Fruit fly (Drosophila melanogaster) whole organism, embryonic: Measurements from ENCODE around the gene nod.

Source experiments
- Bdp1 ChIP-seq: fragments of 200-800 bp; sonication (Bioruptor generic); optimal IDR thresholded peaks from 3 replicates; lab custom pipeline; 2016; ENCODE audit warnings: missing biosample characterization, missing genetic modification characterization
- CG10147 ChIP-seq: fragments of 200-800 bp; sonication (Bioruptor generic); optimal IDR thresholded peaks from 2 replicates; lab custom pipeline; 2019; ENCODE audit warnings: missing biosample characterization, mild to moderate bottlenecking, missing genetic modification characterization, moderate library complexity
- CG10267 ChIP-seq: fragments of 200-800 bp; sonication (Bioruptor generic); optimal IDR thresholded peaks from 2 replicates; lab custom pipeline; 2018; ENCODE audit warnings: missing biosample characterization, mild to moderate bottlenecking, missing genetic modification characterization, moderate library complexity
- CG12236 ChIP-seq: fragments of 200-800 bp; sonication (Bioruptor generic); optimal IDR thresholded peaks from 2 replicates; lab custom pipeline; 2016; ENCODE audit warnings: missing biosample characterization, missing genetic modification characterization
- CG12942 ChIP-seq: fragments of 200-800 bp; sonication (Bioruptor generic); optimal IDR thresholded peaks from 3 replicates; lab custom pipeline; 2016; ENCODE audit warnings: missing biosample characterization, missing genetic modification characterization
- CG14667 ChIP-seq: fragments of 200-800 bp; sonication (Bioruptor generic); IDR thresholded peaks from 2 replicates; pipeline ENCODE4 v1.3.6; 2022; ENCODE audit warnings: missing biosample characterization, missing genetic modification characterization
- CG15479 ChIP-seq: fragments of 200-800 bp; sonication (Bioruptor generic); optimal IDR thresholded peaks from 3 replicates; lab custom pipeline; 2019; ENCODE audit warnings: missing biosample characterization, mild to moderate bottlenecking, missing genetic modification characterization, moderate library complexity
- CG15601 ChIP-seq: fragments of 200-800 bp; sonication (Bioruptor generic); optimal IDR thresholded peaks from 3 replicates; lab custom pipeline; 2019; ENCODE audit warnings: missing biosample characterization, mild to moderate bottlenecking, missing genetic modification characterization, moderate library complexity
- CG18262 ChIP-seq: fragments of 200-800 bp; optimal IDR thresholded peaks from 3 replicates; lab custom pipeline; 2019; ENCODE audit warnings: missing biosample characterization, mild to moderate bottlenecking, missing genetic modification characterization, moderate library complexity
- CG18619 ChIP-seq: fragments of 200-800 bp; sonication (Bioruptor generic); optimal IDR thresholded peaks from 3 replicates; lab custom pipeline; 2017; ENCODE audit warnings: missing biosample characterization, mild to moderate bottlenecking, missing genetic modification characterization
- CG2889 ChIP-seq: fragments of 200-800 bp; sonication (Bioruptor generic); IDR thresholded peaks from 3 replicates; pipeline ENCODE4 v1.3.6; 2022; ENCODE audit warnings: missing biosample characterization, missing genetic modification characterization
- CG31388 ChIP-seq: fragments of 200-800 bp; sonication (Bioruptor generic); optimal IDR thresholded peaks from 2 replicates; lab custom pipeline; 2016; ENCODE audit warnings: missing biosample characterization, missing genetic modification characterization
- CG32767 ChIP-seq: fragments of 200-800 bp; sonication (Bioruptor generic); IDR thresholded peaks from 2 replicates; pipeline ENCODE4 v1.3.6; 2022; ENCODE audit warnings: missing biosample characterization, missing genetic modification characterization
- CG42726 ChIP-seq: fragments of 200-800 bp; sonication (Bioruptor generic); IDR thresholded peaks from 2 replicates; pipeline ENCODE4 v1.3.6; 2022; ENCODE audit warnings: missing biosample characterization, missing genetic modification characterization; ENCODE audit not compliant: partially characterized antibody
- CG4854 ChIP-seq: fragments of 200-800 bp; sonication (Bioruptor generic); optimal IDR thresholded peaks from 2 replicates; lab custom pipeline; 2016; ENCODE audit warnings: missing biosample characterization, missing genetic modification characterization, inconsistent platforms
- CG5180 ChIP-seq: fragments of 200-800 bp; sonication (Bioruptor generic); optimal IDR thresholded peaks from 3 replicates; lab custom pipeline; 2017; ENCODE audit warnings: missing biosample characterization, missing genetic modification characterization, mild to moderate bottlenecking, moderate library complexity, missing genetic modification reagents
- CG6175 ChIP-seq: fragments of 200-800 bp; sonication (Bioruptor generic); IDR thresholded peaks from 3 replicates; pipeline ENCODE4 v1.3.6; 2022; ENCODE audit warnings: missing biosample characterization, missing genetic modification characterization
- CG6683 ChIP-seq: fragments of 200-800 bp; sonication (Bioruptor generic); optimal IDR thresholded peaks from 2 replicates; lab custom pipeline; 2017; ENCODE audit warnings: missing biosample characterization, mild to moderate bottlenecking, missing genetic modification characterization, missing genetic modification reagents
- CG6791 ChIP-seq: fragments of 200-800 bp; sonication (Bioruptor generic); IDR thresholded peaks from 3 replicates; pipeline ENCODE4 v1.3.6; 2022; ENCODE audit warnings: missing biosample characterization, missing genetic modification characterization; ENCODE audit not compliant: partially characterized antibody
- CG8359 ChIP-seq: fragments of 200-800 bp; sonication (Bioruptor generic); optimal IDR thresholded peaks from 2 replicates; lab custom pipeline; 2017; ENCODE audit warnings: missing biosample characterization, mild to moderate bottlenecking, missing genetic modification characterization, borderline replicate concordance
- CkIIα-i1 ChIP-seq: fragments of 200-800 bp; sonication (Bioruptor generic); IDR thresholded peaks from 2 replicates; pipeline ENCODE4 v1.3.6; 2022; ENCODE audit warnings: missing biosample characterization, missing genetic modification characterization
- Dfd ChIP-seq, 2 experiments: fragments of >200 bp; optimal IDR thresholded peaks; 2 replicates each; lab custom pipeline; 2017; ENCODE audit warnings: missing biosample characterization in 2 of 2, missing genetic modification characterization in 2 of 2
- Dll ChIP-seq: fragments of 200-800 bp; sonication (Bioruptor generic); IDR thresholded peaks from 4 replicates; pipeline ENCODE4 v1.3.6; 2022; ENCODE audit warnings: missing biosample characterization, missing genetic modification characterization; ENCODE audit not compliant: partially characterized antibody
- Dref ChIP-seq: fragments of 200-800 bp; sonication (Bioruptor generic); IDR thresholded peaks from 2 replicates; pipeline ENCODE4 v1.3.6; 2022; ENCODE audit warnings: missing biosample characterization, missing genetic modification characterization
- Fer1 ChIP-seq: fragments of 200-800 bp; sonication (Bioruptor generic); optimal IDR thresholded peaks from 2 replicates; lab custom pipeline; 2017; ENCODE audit warnings: missing biosample characterization, mild to moderate bottlenecking, missing genetic modification characterization
- H15 ChIP-seq: fragments of 200-800 bp; sonication (Bioruptor generic); IDR thresholded peaks from 3 replicates; pipeline ENCODE4 v1.3.6; 2022; ENCODE audit warnings: missing biosample characterization, missing genetic modification characterization
- Hr51 ChIP-seq, 2 experiments: fragments of 200-800 bp; sonication (Bioruptor generic); optimal IDR thresholded peaks; 2 replicates in 1 of 2; 3 replicates in 1 of 2; lab custom pipeline; 2016 to 2018; ENCODE audit warnings: missing biosample characterization in 2 of 2, missing genetic modification characterization in 2 of 2, mild to moderate bottlenecking in 1 of 2, moderate library complexity in 1 of 2
- Max ChIP-seq: fragments of 200-800 bp; sonication (Bioruptor generic); optimal IDR thresholded peaks from 2 replicates; lab custom pipeline; 2016; ENCODE audit warnings: missing biosample characterization, mild to moderate bottlenecking, missing genetic modification characterization
- NK7.1 ChIP-seq: fragments of 200-800 bp; sonication (Bioruptor generic); optimal IDR thresholded peaks from 3 replicates; lab custom pipeline; 2016; ENCODE audit warnings: missing biosample characterization, missing genetic modification characterization
- Rfx ChIP-seq: fragments of 200-800 bp; sonication (Bioruptor generic); IDR thresholded peaks from 2 replicates; pipeline ENCODE4 v1.3.6; 2022; ENCODE audit warnings: missing biosample characterization, missing genetic modification characterization
- Tbp ChIP-seq: fragments of >200 bp; optimal IDR thresholded peaks from 2 replicates; lab custom pipeline; 2018; ENCODE audit warnings: missing biosample characterization, missing genetic modification characterization
- Vsx1 ChIP-seq: fragments of 200-800 bp; sonication (Bioruptor generic); optimal IDR thresholded peaks from 2 replicates; lab custom pipeline; 2017; ENCODE audit warnings: missing biosample characterization, mild to moderate bottlenecking, missing genetic modification characterization, missing genetic modification reagents
- Xbp1 ChIP-seq: fragments of 200-800 bp; sonication (Bioruptor generic); optimal IDR thresholded peaks from 3 replicates; lab custom pipeline; 2016; ENCODE audit warnings: missing biosample characterization, mild to moderate bottlenecking, missing genetic modification characterization
- amos ChIP-seq: fragments of 200-800 bp; sonication (Bioruptor generic); IDR thresholded peaks from 2 replicates; pipeline ENCODE4 v1.3.6; 2022; ENCODE audit warnings: missing biosample characterization, missing genetic modification characterization; ENCODE audit not compliant: partially characterized antibody
- bcd ChIP-seq: fragments of 200-800 bp; sonication (Bioruptor generic); optimal IDR thresholded peaks from 2 replicates; lab custom pipeline; 2017; ENCODE audit warnings: missing biosample characterization, mild to moderate bottlenecking, missing genetic modification characterization
- bigmax ChIP-seq: fragments of 200-800 bp; sonication (Bioruptor generic); optimal IDR thresholded peaks from 2 replicates; lab custom pipeline; 2018; ENCODE audit warnings: missing biosample characterization, mild to moderate bottlenecking, missing genetic modification characterization
- crp ChIP-seq, 2 experiments: fragments of 200-800 bp; sonication (Bioruptor generic); optimal IDR thresholded peaks; 2 replicates in 1 of 2; 3 replicates in 1 of 2; lab custom pipeline; 2017; ENCODE audit warnings: missing biosample characterization in 2 of 2, missing genetic modification characterization in 2 of 2, mild to moderate bottlenecking in 1 of 2, moderate library complexity in 1 of 2
- gsb ChIP-seq: fragments of 200-800 bp; sonication (Bioruptor generic); IDR thresholded peaks from 2 replicates; pipeline ENCODE4 v1.3.6; 2022; ENCODE audit warnings: missing biosample characterization, missing genetic modification characterization
- nerfin-2 ChIP-seq: fragments of 200-800 bp; sonication (Bioruptor generic); IDR thresholded peaks from 2 replicates; pipeline ENCODE4 v1.3.6; 2022; ENCODE audit warnings: missing biosample characterization, missing genetic modification characterization; ENCODE audit not compliant: partially characterized antibody
- odd ChIP-seq: fragments of 200-800 bp; sonication (Bioruptor generic); optimal IDR thresholded peaks from 2 replicates; lab custom pipeline; 2017; ENCODE audit warnings: missing biosample characterization, mild to moderate bottlenecking, missing genetic modification characterization
- pan ChIP-seq, 4 experiments: fragments of >200 bp in 3 of 4; fragments of 200-800 bp in 1 of 4; sonication (Bioruptor generic) in 1 of 4; optimal IDR thresholded peaks in 3 of 4; IDR thresholded peaks in 1 of 4; 2 replicates each; pipeline versions ENCODE4 v1.3.6 to Lab custom; 2017 to 2022; ENCODE audit warnings: missing biosample characterization in 2 of 4, missing genetic modification characterization in 2 of 4, mixed read lengths in 1 of 4
- pfk ChIP-seq: fragments of 200-800 bp; sonication (Bioruptor generic); optimal IDR thresholded peaks from 2 replicates; lab custom pipeline; 2018; ENCODE audit warnings: missing biosample characterization, mild to moderate bottlenecking, missing genetic modification characterization, moderate library complexity
- ranshi ChIP-seq: fragments of 200-800 bp; sonication (Bioruptor generic); IDR thresholded peaks from 2 replicates; pipeline ENCODE4 v1.3.6; 2022; ENCODE audit warnings: missing biosample characterization, missing genetic modification characterization
- rib ChIP-seq: fragments of 200-800 bp; sonication (Bioruptor generic); IDR thresholded peaks from 2 replicates; pipeline ENCODE4 v1.3.6; 2022; ENCODE audit warnings: missing biosample characterization, missing genetic modification characterization
- run ChIP-seq: fragments of 200-800 bp; sonication (Bioruptor generic); optimal IDR thresholded peaks from 3 replicates; lab custom pipeline; 2018; ENCODE audit warnings: missing biosample characterization, mild to moderate bottlenecking, missing genetic modification characterization
- shn ChIP-seq: fragments of 200-800 bp; sonication (Bioruptor generic); optimal IDR thresholded peaks from 3 replicates; lab custom pipeline; 2016; ENCODE audit warnings: missing biosample characterization, missing genetic modification characterization
- sima ChIP-seq: fragments of 200-800 bp; sonication (Bioruptor generic); optimal IDR thresholded peaks from 2 replicates; lab custom pipeline; 2016; ENCODE audit warnings: missing biosample characterization, missing genetic modification characterization
- so ChIP-seq: fragments of 200-800 bp; sonication (Bioruptor generic); IDR thresholded peaks from 3 replicates; pipeline ENCODE4 v1.3.6; 2022; ENCODE audit warnings: missing biosample characterization, missing genetic modification characterization
- twi ChIP-seq: fragments of 200-800 bp; optimal IDR thresholded peaks from 2 replicates; lab custom pipeline; 2019; ENCODE audit warnings: missing biosample characterization, mild to moderate bottlenecking, missing genetic modification characterization, moderate library complexity
- z ChIP-seq: fragments of 200-800 bp; sonication (Bioruptor generic); IDR thresholded peaks from 3 replicates; pipeline ENCODE4 v1.3.6; 2022; ENCODE audit warnings: missing biosample characterization, missing genetic modification characterization

nod gene

dm6 chrX:11611645-11612079 is 31.1 kb downstream of the nod start, which contains the start of the genes CG2247 and CG1703 (continued):
- no peak for TF ChIP-seq CG10147
- TF ChIP-seq CG42726: peak; percentile 75
- TF ChIP-seq CG6683 (GFP tag; lab: Kevin White, UChicago): no peak
- TF ChIP-seq Hr51 (GFP tag; optimal IDR thresholded peaks at IDR 0.05; lab: Kevin White, UChicago): no peak
- no peak for TF ChIP-seq Fer1 (GFP tag; lab: Kevin White, UChicago)
- no peak for TF ChIP-seq H15 (GFP tag; lab: Robert Waterston, UW)
- peak in 1 of 2 experiments; percentile 49 for TF ChIP-seq crp (GFP tag; optimal IDR thresholded peaks at IDR 0.05; lab: Kevin White, UChicago)
- TF ChIP-seq CG32767 (GFP tag; lab: Robert Waterston, UW): no peak
- TF ChIP-seq CG18262 (tag; lab: Kevin White, UChicago): peak; percentile 21
- TF ChIP-seq Vsx1 (GFP tag; lab: Kevin White, UChicago): no peak
- TF ChIP-seq CG6175 (GFP tag; lab: Robert Waterston, UW): no peak
- TF ChIP-seq NK7.1: no peak
- no peak for TF ChIP-seq gsb
- no peak for TF ChIP-seq sima (GFP tag; lab: Kevin White, UChicago)
- TF ChIP-seq rib (GFP tag; lab: Robert Waterston, UW): no peak
- TF ChIP-seq bcd (GFP tag; lab: Kevin White, UChicago): no peak
- peak; percentile 22 for TF ChIP-seq Max (GFP tag; lab: Kevin White, UChicago)
- peak; percentile 80 for TF ChIP-seq CG10267
- no peak for TF ChIP-seq bigmax (GFP tag; lab: Kevin White, UChicago)
- no peak for TF ChIP-seq CG2889 (GFP tag; lab: Robert Waterston, UW)
- TF ChIP-seq CG5180 (GFP tag; lab: Kevin White, UChicago): no peak
- TF ChIP-seq CG8359: no peak
- TF ChIP-seq Tbp (GFP tag; lab: Kevin White, UChicago): no peak
- peak; percentile 48 for TF ChIP-seq pfk (GFP tag; lab: Kevin White, UChicago)
- TF ChIP-seq CG14667: no peak
- no peak for TF ChIP-seq CG4854 (GFP tag; lab: Kevin White, UChicago)
- TF ChIP-seq z (GFP tag; lab: Robert Waterston, UW): no peak
- peak; percentile 52 for TF ChIP-seq twi
- TF ChIP-seq CG12236 (GFP tag; lab: Kevin White, UChicago): no peak
- TF ChIP-seq CG18619 (GFP tag; lab: Kevin White, UChicago): no peak
- no peak for TF ChIP-seq run (tag; lab: Kevin White, UChicago)
- TF ChIP-seq Dfd (GFP tag; optimal IDR thresholded peaks at IDR 0.05; lab: Kevin White, UChicago): no peak
- TF ChIP-seq CG6791 (GFP tag; lab: Robert Waterston, UW): peak; percentile 72; the same call in 2 of the 3 replicates
- peak; percentile 82 for TF ChIP-seq amos (GFP tag; lab: Robert Waterston, UW)
- TF ChIP-seq ranshi (GFP tag; lab: Robert Waterston, UW): no peak
- TF ChIP-seq CkIIα-i1 (GFP tag; lab: Robert Waterston, UW): no peak
- TF ChIP-seq odd (GFP tag; lab: Kevin White, UChicago): no peak
- peak; percentile 92 for TF ChIP-seq Dll (GFP tag; lab: Robert Waterston, UW)
- no peak for TF ChIP-seq Rfx (GFP tag; lab: Robert Waterston, UW)
- TF ChIP-seq Dref (GFP tag; lab: Robert Waterston, UW): peak; percentile 82
- no peak for TF ChIP-seq shn (GFP tag; lab: Kevin White, UChicago)
- TF ChIP-seq pan (optimal IDR thresholded peaks at IDR 0.05; lab: Kevin White, UChicago): no peak
- TF ChIP-seq pan (GFP tag; optimal IDR thresholded peaks at IDR 0.05 in 1 of 2, IDR thresholded peaks at IDR 0.05 in 1 of 2): no peak
- TF ChIP-seq Bdp1 (GFP tag; lab: Kevin White, UChicago): no peak
- TF ChIP-seq CG31388 (GFP tag; lab: Kevin White, UChicago): no peak
- TF ChIP-seq nerfin-2: peak; percentile 52
- no peak for TF ChIP-seq so
- TF ChIP-seq Xbp1 (GFP tag; lab: Kevin White, UChicago): no peak
- TF ChIP-seq CG15601 (tag; lab: Kevin White, UChicago): peak; percentile 35
- peak; percentile 45 for TF ChIP-seq CG15479 (GFP tag; lab: Kevin White, UChicago)
- TF ChIP-seq CG12942 (GFP tag; lab: Kevin White, UChicago): no peak
